Worm (Caenorhabditis elegans) whole organism, early embryonic: ENCODE data around the gene Y56A3A.30.

Source experiments
- B0310.2 ChIP-seq: sonication (generic microtip); optimal IDR thresholded peaks from 2 replicates; lab custom pipeline; 2016; ENCODE audit warnings: mild to moderate bottlenecking, missing genetic modification characterization, missing compliant biosample characterization
- F13C5.2 ChIP-seq: sonication (generic microtip); optimal IDR thresholded peaks from 2 replicates; lab custom pipeline; 2017; ENCODE audit warnings: mild to moderate bottlenecking, missing genetic modification characterization, inconsistent platforms, missing compliant biosample characterization
- aly-1 ChIP-seq: sonication (generic microtip); optimal IDR thresholded peaks from 2 replicates; lab custom pipeline; 2016; ENCODE audit warnings: missing genetic modification characterization, missing compliant biosample characterization
- ama-1 ChIP-seq: fragments of 150-350 bp; optimal IDR thresholded peaks from 2 replicates; lab custom pipeline; 2014
- ceh-13 ChIP-seq: fragments of 200-800 bp; sonication (Bioruptor generic); optimal IDR thresholded peaks from 2 replicates; lab custom pipeline; 2018; ENCODE audit warnings: mild to moderate bottlenecking, missing genetic modification characterization, missing compliant biosample characterization
- ceh-36 ChIP-seq: sonication (generic microtip); optimal IDR thresholded peaks from 2 replicates; lab custom pipeline; 2016; ENCODE audit warnings: missing genetic modification characterization, inconsistent platforms, missing compliant biosample characterization
- ets-7 ChIP-seq: sonication (generic microtip); optimal IDR thresholded peaks from 2 replicates; lab custom pipeline; 2016; ENCODE audit warnings: missing genotype, missing genetic modification characterization, missing compliant biosample characterization
- flt-1 ChIP-seq: fragments of 200-800 bp; sonication (Bioruptor generic); IDR thresholded peaks from 2 replicates; pipeline ENCODE4 v1.3.6; 2022; ENCODE audit warnings: missing genetic modification characterization, missing compliant biosample characterization
- hmbx-1 ChIP-seq: sonication (generic microtip); optimal IDR thresholded peaks from 2 replicates; lab custom pipeline; 2016; ENCODE audit warnings: mild to moderate bottlenecking, missing genetic modification characterization, missing compliant biosample characterization
- hmg-4 ChIP-seq: fragments of 200-800 bp; sonication (Bioruptor generic); optimal IDR thresholded peaks from 2 replicates; lab custom pipeline; 2018; ENCODE audit warnings: mild to moderate bottlenecking, missing genetic modification characterization, missing compliant biosample characterization
- hnd-1 ChIP-seq: sonication (generic microtip); optimal IDR thresholded peaks from 2 replicates; lab custom pipeline; 2016; ENCODE audit warnings: missing genetic modification characterization, missing compliant biosample characterization
- pes-1 ChIP-seq: fragments of 200-800 bp; sonication (Bioruptor generic); IDR thresholded peaks from 2 replicates; pipeline ENCODE4 v1.3.6; 2022; ENCODE audit warnings: missing genetic modification reagents, missing genetic modification characterization, missing compliant biosample characterization
- scrt-1 ChIP-seq: fragments of 200-800 bp; sonication (Bioruptor generic); IDR thresholded peaks from 2 replicates; pipeline ENCODE4 v1.3.6; 2022; ENCODE audit warnings: missing genetic modification characterization, missing compliant biosample characterization
- sea-1 ChIP-seq: fragments of 200-800 bp; sonication (Bioruptor generic); conservative IDR thresholded peaks from 2 replicates; pipeline ENCODE4 v1.3.6; 2022; ENCODE audit warnings: missing genetic modification characterization, missing compliant biosample characterization
- tbx-11 ChIP-seq: fragments of 200-800 bp; sonication (Bioruptor generic); IDR thresholded peaks from 2 replicates; pipeline ENCODE4 v1.3.6; 2022; ENCODE audit warnings: missing genetic modification characterization, missing compliant biosample characterization
- tbx-37 ChIP-seq: fragments of 200-800 bp; sonication (Bioruptor generic); conservative IDR thresholded peaks from 2 replicates; pipeline ENCODE4 v1.3.6; 2022; ENCODE audit warnings: missing genetic modification reagents, missing genetic modification characterization, missing compliant biosample characterization
- tra-4 ChIP-seq: sonication (generic microtip); optimal IDR thresholded peaks from 2 replicates; lab custom pipeline; 2017; ENCODE audit warnings: missing genetic modification characterization, missing compliant biosample characterization

Gene Y56A3A.30

DNA sequence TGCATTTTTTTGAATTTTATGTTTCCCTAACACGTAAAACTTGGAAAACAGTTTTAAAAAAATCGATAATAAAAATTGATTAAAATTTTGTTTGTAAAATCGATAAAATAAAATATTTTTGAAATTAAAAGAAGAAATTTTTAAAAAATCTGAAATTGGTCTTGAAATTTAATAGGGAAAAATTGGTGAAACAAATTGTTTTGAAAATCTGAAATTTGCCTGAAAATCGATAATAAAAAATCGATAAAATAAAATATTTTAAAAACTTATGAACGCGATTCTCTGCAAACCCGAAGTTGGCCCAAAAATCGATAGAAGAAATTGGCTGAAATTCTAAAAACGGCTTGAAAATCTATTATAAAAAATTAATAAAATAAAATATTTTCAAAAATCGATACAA lies 34.9 kb upstream of the Y56A3A.30 start:
- TF ChIP-seq tbx-37 (GFP tag; lab: Robert Waterston, UW) (no peak), ceh-36 (tag; lab: Kevin White, UChicago) (no peak), aly-1 (tag; lab: Kevin White, UChicago) (no peak)

DNA sequence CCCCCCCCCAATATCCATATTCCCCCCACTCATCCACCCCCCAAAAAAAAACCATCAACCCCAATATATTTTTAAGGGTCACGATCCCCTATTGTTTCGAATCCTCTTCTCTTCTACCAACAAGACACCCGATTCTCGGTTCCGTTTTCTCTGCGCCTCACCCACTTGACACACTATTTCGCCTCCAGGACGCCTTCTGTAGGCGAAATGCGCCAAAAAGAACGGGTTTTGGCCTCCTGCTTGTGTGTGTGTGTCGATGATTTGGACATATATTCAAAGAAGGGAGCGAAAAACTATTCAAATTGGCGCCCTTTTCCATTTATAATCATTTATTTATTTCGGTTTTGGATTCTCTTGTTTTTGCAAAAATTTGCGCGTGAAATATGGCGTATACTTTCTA lies 34.2 kb upstream of the Y56A3A.30 start:
- no peak for TF ChIP-seq tra-4
- TF ChIP-seq hnd-1 (tag; lab: Kevin White, UChicago) = no peak
- TF ChIP-seq B0310.2 (tag; lab: Kevin White, UChicago) = no peak
- no peak for TF ChIP-seq pes-1
- no peak for TF ChIP-seq ets-7
- no peak for TF ChIP-seq ceh-13
- TF ChIP-seq ceh-36 (tag; lab: Kevin White, UChicago) = no peak
- TF ChIP-seq hmg-4 = no peak
- no peak for TF ChIP-seq flt-1 (GFP tag; lab: Robert Waterston, UW)
- no peak for TF ChIP-seq ama-1 (lab: Kevin White, UChicago)
- TF ChIP-seq hmbx-1 (tag; lab: Kevin White, UChicago) = no peak
- TF ChIP-seq sea-1 (GFP tag; lab: Robert Waterston, UW) = no peak
- no peak for TF ChIP-seq F13C5.2 (tag; lab: Kevin White, UChicago)
- TF ChIP-seq scrt-1 (GFP tag; lab: Robert Waterston, UW) = no peak
- no peak for TF ChIP-seq tbx-37 (GFP tag; lab: Robert Waterston, UW)
- no peak for TF ChIP-seq aly-1 (tag; lab: Kevin White, UChicago)
- no peak for TF ChIP-seq tbx-11 (GFP tag; lab: Robert Waterston, UW)

DNA sequence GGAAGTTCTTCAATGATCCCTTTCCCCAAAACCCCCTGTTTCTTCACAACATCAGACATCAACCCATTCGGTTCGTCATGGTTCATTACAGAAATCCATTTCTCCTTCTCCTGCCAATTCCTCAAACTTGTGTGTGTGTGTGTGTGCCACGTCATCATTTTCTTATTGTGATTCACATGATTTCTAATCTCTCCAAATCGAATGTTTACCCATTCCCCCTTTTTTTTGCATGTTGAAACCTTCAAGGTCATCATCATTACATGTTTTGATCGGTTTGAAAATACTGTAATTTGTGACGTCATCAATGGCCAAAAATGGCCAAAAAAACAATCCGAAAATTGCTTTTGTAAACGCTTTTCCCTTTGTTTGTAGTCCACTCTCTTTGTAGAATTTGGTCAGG lies 30.9 kb upstream of the Y56A3A.30 start:
- TF ChIP-seq tbx-11 (GFP tag; lab: Robert Waterston, UW) = no peak
- no peak for TF ChIP-seq hmg-4
- no peak for TF ChIP-seq tbx-37 (GFP tag; lab: Robert Waterston, UW)
- no peak for TF ChIP-seq flt-1 (GFP tag; lab: Robert Waterston, UW)
- no peak for TF ChIP-seq F13C5.2 (tag; lab: Kevin White, UChicago)
- no peak for TF ChIP-seq B0310.2 (tag; lab: Kevin White, UChicago)
- TF ChIP-seq aly-1 (tag; lab: Kevin White, UChicago) = no peak
- no peak for TF ChIP-seq scrt-1 (GFP tag; lab: Robert Waterston, UW)

DNA sequence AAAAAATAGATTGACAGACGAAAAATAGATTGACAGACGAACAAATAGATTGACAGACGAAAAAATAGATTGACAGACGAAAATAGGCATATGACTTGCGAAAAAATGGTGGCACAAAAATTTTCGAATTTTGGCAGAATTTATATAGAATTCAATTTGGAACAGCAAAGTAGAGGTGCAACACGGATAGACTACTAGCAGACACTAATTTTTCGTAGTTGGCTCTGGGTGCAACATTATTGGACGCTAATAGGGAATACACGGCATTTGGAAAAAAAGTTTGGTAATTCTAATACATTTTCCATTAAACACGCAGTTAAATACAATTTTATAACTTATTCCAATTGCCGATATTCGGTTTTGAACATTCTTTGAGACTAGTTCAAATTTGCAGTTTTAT lies 30.5 kb upstream of the Y56A3A.30 start:
- no peak for TF ChIP-seq ets-7
- TF ChIP-seq tbx-11 (GFP tag; lab: Robert Waterston, UW) = no peak
- no peak for TF ChIP-seq aly-1 (tag; lab: Kevin White, UChicago)
- TF ChIP-seq F13C5.2 (tag; lab: Kevin White, UChicago) = no peak
- TF ChIP-seq B0310.2 (tag; lab: Kevin White, UChicago) = no peak
- no peak for TF ChIP-seq tbx-37 (GFP tag; lab: Robert Waterston, UW)
- no peak for TF ChIP-seq hnd-1 (tag; lab: Kevin White, UChicago)
- TF ChIP-seq ama-1 (lab: Kevin White, UChicago) = no peak
- no peak for TF ChIP-seq hmbx-1 (tag; lab: Kevin White, UChicago)
- no peak for TF ChIP-seq hmg-4
- no peak for TF ChIP-seq ceh-36 (tag; lab: Kevin White, UChicago)
- TF ChIP-seq ceh-13 = no peak
- no peak for TF ChIP-seq pes-1
- no peak for TF ChIP-seq tra-4
- TF ChIP-seq flt-1 (GFP tag; lab: Robert Waterston, UW) = no peak
- TF ChIP-seq sea-1 (GFP tag; lab: Robert Waterston, UW) = no peak
- TF ChIP-seq scrt-1 (GFP tag; lab: Robert Waterston, UW) = no peak

DNA sequence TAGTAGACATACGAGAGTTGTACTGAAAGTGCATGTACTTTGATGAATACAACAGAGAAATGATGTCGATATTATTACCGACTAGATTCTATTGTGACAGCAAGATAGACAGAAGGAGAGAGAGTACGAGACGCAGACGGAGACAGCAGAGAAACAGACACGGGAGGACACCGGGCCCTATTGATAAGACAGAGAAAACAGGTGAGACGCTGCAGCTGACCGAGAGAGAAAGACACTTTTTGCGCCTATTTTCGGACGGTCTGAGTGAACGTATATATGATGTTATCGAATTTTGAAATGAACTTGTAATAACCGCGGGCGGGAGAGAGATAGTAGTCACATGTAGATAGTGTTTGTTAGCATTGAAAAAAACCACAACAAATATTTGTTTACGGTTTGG lies 24.4 kb upstream of the Y56A3A.30 start:
- no peak for TF ChIP-seq scrt-1 (GFP tag; lab: Robert Waterston, UW)
- no peak for TF ChIP-seq ama-1 (lab: Kevin White, UChicago)
- no peak for TF ChIP-seq hmg-4
- no peak for TF ChIP-seq hmbx-1 (tag; lab: Kevin White, UChicago)
- no peak for TF ChIP-seq F13C5.2 (tag; lab: Kevin White, UChicago)
- TF ChIP-seq B0310.2 (tag; lab: Kevin White, UChicago) = no peak
- TF ChIP-seq ceh-13 = no peak
- no peak for TF ChIP-seq tra-4
- no peak for TF ChIP-seq tbx-11 (GFP tag; lab: Robert Waterston, UW)
- no peak for TF ChIP-seq tbx-37 (GFP tag; lab: Robert Waterston, UW)
- no peak for TF ChIP-seq hnd-1 (tag; lab: Kevin White, UChicago)
- no peak for TF ChIP-seq aly-1 (tag; lab: Kevin White, UChicago)

DNA sequence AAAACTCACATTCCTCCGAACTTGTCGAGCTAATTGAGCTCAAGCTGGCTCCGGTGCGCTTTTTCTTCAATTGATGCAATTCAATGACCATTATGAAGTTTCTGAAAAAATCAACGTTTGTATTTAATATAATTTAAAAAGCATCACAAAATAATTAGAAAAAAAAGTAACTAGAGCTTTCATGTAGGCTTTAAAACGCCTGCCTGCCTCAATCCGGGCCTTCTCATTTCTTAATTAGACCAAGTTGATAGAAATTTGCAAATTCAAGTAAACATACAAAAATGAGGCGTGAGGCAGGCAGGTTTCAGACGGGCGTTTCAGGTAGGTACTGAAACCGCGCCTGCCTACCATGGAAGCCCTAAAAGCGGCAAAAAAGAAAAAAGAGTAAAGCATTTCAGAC lies 24.0 kb upstream of the Y56A3A.30 start, which contains the start of gene Y56A3A.33:
Y56A3A.33 (minus strand) TSS at position 101 of the 400 bp plus-strand sequence.
- TF ChIP-seq tra-4 (no peak), hmg-4 (no peak), ama-1 (lab: Kevin White, UChicago) (no peak), sea-1 (GFP tag; lab: Robert Waterston, UW) (no peak), hnd-1 (tag; lab: Kevin White, UChicago) (no peak), pes-1 (no peak), tbx-11 (GFP tag; lab: Robert Waterston, UW) (no peak), F13C5.2 (tag; lab: Kevin White, UChicago) (no peak), flt-1 (GFP tag; lab: Robert Waterston, UW) (no peak), ceh-13 (no peak), B0310.2 (tag; lab: Kevin White, UChicago) (no peak), tbx-37 (GFP tag; lab: Robert Waterston, UW) (no peak), scrt-1 (GFP tag; lab: Robert Waterston, UW) (no peak), hmbx-1 (tag; lab: Kevin White, UChicago) (no peak), aly-1 (tag; lab: Kevin White, UChicago) (no peak), ets-7 (no peak), ceh-36 (tag; lab: Kevin White, UChicago) (no peak)

DNA sequence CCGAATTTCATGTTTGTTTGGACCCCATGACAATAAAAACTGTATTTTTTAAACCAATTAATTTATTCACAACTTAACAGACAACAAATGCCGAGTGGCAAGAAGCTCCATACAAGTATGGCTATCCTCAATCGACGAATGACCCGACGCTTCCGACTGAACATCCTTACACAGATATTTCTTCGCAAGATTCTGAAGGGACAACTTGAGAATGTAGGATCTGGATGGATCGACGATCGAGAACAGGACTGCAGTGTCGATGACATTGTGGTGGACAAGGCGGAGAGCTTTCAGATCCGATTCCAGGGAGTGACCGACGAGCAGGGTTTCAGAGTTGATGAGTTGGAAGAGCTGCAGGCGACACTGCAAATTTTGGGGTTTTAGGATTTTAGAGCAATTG lies 20.7 kb upstream of the Y56A3A.30 start:
- TF ChIP-seq pes-1 (no peak), aly-1 (tag; lab: Kevin White, UChicago) (no peak), hmbx-1 (tag; lab: Kevin White, UChicago) (no peak), ceh-13 (no peak), tbx-37 (GFP tag; lab: Robert Waterston, UW) (no peak), flt-1 (GFP tag; lab: Robert Waterston, UW) (no peak), ets-7 (no peak), tra-4 (no peak), hmg-4 (no peak), ama-1 (lab: Kevin White, UChicago) (no peak), hnd-1 (tag; lab: Kevin White, UChicago) (no peak), sea-1 (GFP tag; lab: Robert Waterston, UW) (no peak), B0310.2 (tag; lab: Kevin White, UChicago) (no peak), scrt-1 (GFP tag; lab: Robert Waterston, UW) (no peak), ceh-36 (tag; lab: Kevin White, UChicago) (no peak), tbx-11 (GFP tag; lab: Robert Waterston, UW) (no peak), F13C5.2 (tag; lab: Kevin White, UChicago) (no peak)
